Worm (Caenorhabditis elegans) whole organism, L2 larva: Measurements from ENCODE around the gene unc-132.

ENCODE experiments used
- R02D3.7 ChIP-seq: fragments of 150-350 bp; optimal IDR thresholded peaks from 2 replicates; lab custom pipeline; 2014; ENCODE audit warnings: missing biosample characterization, missing genetic modification characterization
- ama-1 ChIP-seq: fragments of 150-350 bp; optimal IDR thresholded peaks from 2 replicates; lab custom pipeline; 2018; ENCODE audit warnings: inconsistent platforms
- egl-27 ChIP-seq: sonication (generic microtip); optimal IDR thresholded peaks from 3 replicates; lab custom pipeline; 2017; ENCODE audit warnings: missing biosample characterization, missing genetic modification reagents, missing genetic modification characterization
- fos-1 ChIP-seq: fragments of 150-350 bp; optimal IDR thresholded peaks from 2 replicates; lab custom pipeline; 2014; ENCODE audit warnings: missing biosample characterization, missing genetic modification characterization
- lin-13 ChIP-seq: fragments of 150-350 bp; optimal IDR thresholded peaks from 2 replicates; lab custom pipeline; 2014; ENCODE audit warnings: missing biosample characterization, missing genetic modification reagents, missing genetic modification characterization
- nhr-11 ChIP-seq: fragments of 150-350 bp; optimal IDR thresholded peaks from 2 replicates; lab custom pipeline; 2014; ENCODE audit warnings: missing biosample characterization, missing genetic modification characterization
- zag-1 ChIP-seq: fragments of 150-350 bp; optimal IDR thresholded peaks from 2 replicates; lab custom pipeline; 2014; ENCODE audit warnings: missing biosample characterization, missing genetic modification characterization

DNA sequence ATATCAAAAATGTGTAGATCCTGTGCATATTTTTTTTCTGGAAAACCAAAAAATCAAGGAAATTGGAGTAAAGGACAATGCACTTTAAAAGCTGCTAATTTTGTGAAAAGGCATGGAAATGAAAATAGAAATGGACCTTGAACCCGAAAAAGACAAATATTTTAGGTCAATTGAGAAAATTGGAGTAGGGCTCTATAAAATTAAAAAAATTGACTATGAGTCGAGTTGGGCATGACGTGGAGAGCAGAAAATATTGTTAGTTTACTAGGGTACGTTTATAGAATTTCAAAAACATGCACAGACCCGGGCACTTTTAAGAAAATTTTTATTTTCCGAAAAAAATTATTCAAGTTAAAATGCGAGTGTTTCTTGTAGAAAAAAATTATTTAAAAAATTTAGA, 27.4 kb upstream of the unc-132 start, which contains the start of gene acr-23:
- TF ChIP-seq fos-1 (tag; lab: Kevin White, UChicago) (no peak), egl-27 (tag; lab: Kevin White, UChicago) (no peak), ama-1 (lab: Kevin White, UChicago) (no peak), nhr-11 (no peak), R02D3.7 (no peak), lin-13 (no peak), zag-1 (no peak)
